Worm (Caenorhabditis elegans) whole organism, early embryonic: ENCODE measurements around the gene grl-8.

Experiments
- B0310.2 ChIP-seq: sonication (generic microtip); optimal IDR thresholded peaks from 2 replicates; lab custom pipeline; 2016; ENCODE audit warnings: mild to moderate bottlenecking, missing genetic modification characterization, missing compliant biosample characterization
- F13C5.2 ChIP-seq: sonication (generic microtip); optimal IDR thresholded peaks from 2 replicates; lab custom pipeline; 2017; ENCODE audit warnings: mild to moderate bottlenecking, missing genetic modification characterization, inconsistent platforms, missing compliant biosample characterization
- aly-1 ChIP-seq: sonication (generic microtip); optimal IDR thresholded peaks from 2 replicates; lab custom pipeline; 2016; ENCODE audit warnings: missing genetic modification characterization, missing compliant biosample characterization
- ama-1 ChIP-seq: fragments of 150-350 bp; optimal IDR thresholded peaks from 2 replicates; lab custom pipeline; 2014
- ceh-13 ChIP-seq: fragments of 200-800 bp; sonication (Bioruptor generic); optimal IDR thresholded peaks from 2 replicates; lab custom pipeline; 2018; ENCODE audit warnings: mild to moderate bottlenecking, missing genetic modification characterization, missing compliant biosample characterization
- ceh-36 ChIP-seq: sonication (generic microtip); optimal IDR thresholded peaks from 2 replicates; lab custom pipeline; 2016; ENCODE audit warnings: missing genetic modification characterization, inconsistent platforms, missing compliant biosample characterization
- ets-7 ChIP-seq: sonication (generic microtip); optimal IDR thresholded peaks from 2 replicates; lab custom pipeline; 2016; ENCODE audit warnings: missing genotype, missing genetic modification characterization, missing compliant biosample characterization
- flt-1 ChIP-seq: fragments of 200-800 bp; sonication (Bioruptor generic); IDR thresholded peaks from 2 replicates; pipeline ENCODE4 v1.3.6; 2022; ENCODE audit warnings: missing genetic modification characterization, missing compliant biosample characterization
- hmbx-1 ChIP-seq: sonication (generic microtip); optimal IDR thresholded peaks from 2 replicates; lab custom pipeline; 2016; ENCODE audit warnings: mild to moderate bottlenecking, missing genetic modification characterization, missing compliant biosample characterization
- hmg-4 ChIP-seq: fragments of 200-800 bp; sonication (Bioruptor generic); optimal IDR thresholded peaks from 2 replicates; lab custom pipeline; 2018; ENCODE audit warnings: mild to moderate bottlenecking, missing genetic modification characterization, missing compliant biosample characterization
- hnd-1 ChIP-seq: sonication (generic microtip); optimal IDR thresholded peaks from 2 replicates; lab custom pipeline; 2016; ENCODE audit warnings: missing genetic modification characterization, missing compliant biosample characterization
- pes-1 ChIP-seq: fragments of 200-800 bp; sonication (Bioruptor generic); IDR thresholded peaks from 2 replicates; pipeline ENCODE4 v1.3.6; 2022; ENCODE audit warnings: missing genetic modification reagents, missing genetic modification characterization, missing compliant biosample characterization
- scrt-1 ChIP-seq: fragments of 200-800 bp; sonication (Bioruptor generic); IDR thresholded peaks from 2 replicates; pipeline ENCODE4 v1.3.6; 2022; ENCODE audit warnings: missing genetic modification characterization, missing compliant biosample characterization
- sea-1 ChIP-seq: fragments of 200-800 bp; sonication (Bioruptor generic); conservative IDR thresholded peaks from 2 replicates; pipeline ENCODE4 v1.3.6; 2022; ENCODE audit warnings: missing genetic modification characterization, missing compliant biosample characterization
- tbx-11 ChIP-seq: fragments of 200-800 bp; sonication (Bioruptor generic); IDR thresholded peaks from 2 replicates; pipeline ENCODE4 v1.3.6; 2022; ENCODE audit warnings: missing genetic modification characterization, missing compliant biosample characterization
- tbx-37 ChIP-seq: fragments of 200-800 bp; sonication (Bioruptor generic); conservative IDR thresholded peaks from 2 replicates; pipeline ENCODE4 v1.3.6; 2022; ENCODE audit warnings: missing genetic modification reagents, missing genetic modification characterization, missing compliant biosample characterization
- tra-4 ChIP-seq: sonication (generic microtip); optimal IDR thresholded peaks from 2 replicates; lab custom pipeline; 2017; ENCODE audit warnings: missing genetic modification characterization, missing compliant biosample characterization

Gene grl-8

DNA sequence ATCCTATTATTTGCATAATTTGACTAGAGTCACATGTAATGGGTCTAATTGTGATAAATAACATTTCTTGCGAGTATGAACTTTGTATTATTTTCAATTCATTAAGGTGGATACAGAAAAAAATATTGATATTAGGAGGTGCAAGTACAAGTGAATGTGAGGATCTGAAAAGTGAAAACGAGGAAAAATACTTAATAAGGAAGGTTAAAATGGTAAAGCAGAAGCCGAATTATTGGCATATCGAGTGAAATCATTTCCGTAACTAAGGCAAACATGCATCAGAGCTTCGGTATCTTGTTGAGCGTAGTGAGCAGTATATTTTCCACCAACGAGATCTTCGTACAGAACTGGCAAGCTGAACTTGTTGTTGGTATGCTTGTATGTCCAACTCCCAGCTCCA lies 28.4 kb downstream of the grl-8 start:
- no peak for TF ChIP-seq F13C5.2 (tag; lab: Kevin White, UChicago)
- TF ChIP-seq aly-1 (tag; lab: Kevin White, UChicago), result no peak
- TF ChIP-seq B0310.2, result no peak
- TF ChIP-seq tbx-37 (GFP tag; lab: Robert Waterston, UW), result no peak
- no peak for TF ChIP-seq ets-7 (tag; lab: Kevin White, UChicago)
- TF ChIP-seq pes-1, result no peak
- no peak for TF ChIP-seq hnd-1
- TF ChIP-seq flt-1, result no peak
- TF ChIP-seq scrt-1 (GFP tag; lab: Robert Waterston, UW), result no peak
- TF ChIP-seq hmbx-1 (tag; lab: Kevin White, UChicago), result no peak
- TF ChIP-seq ceh-36 (tag; lab: Kevin White, UChicago), result no peak
- no peak for TF ChIP-seq tbx-11
- no peak for TF ChIP-seq sea-1 (GFP tag; lab: Robert Waterston, UW)
- no peak for TF ChIP-seq ceh-13
- no peak for TF ChIP-seq hmg-4 (GFP tag; lab: Kevin White, UChicago)
- TF ChIP-seq tra-4, result no peak
- no peak for TF ChIP-seq ama-1 (lab: Kevin White, UChicago)

DNA sequence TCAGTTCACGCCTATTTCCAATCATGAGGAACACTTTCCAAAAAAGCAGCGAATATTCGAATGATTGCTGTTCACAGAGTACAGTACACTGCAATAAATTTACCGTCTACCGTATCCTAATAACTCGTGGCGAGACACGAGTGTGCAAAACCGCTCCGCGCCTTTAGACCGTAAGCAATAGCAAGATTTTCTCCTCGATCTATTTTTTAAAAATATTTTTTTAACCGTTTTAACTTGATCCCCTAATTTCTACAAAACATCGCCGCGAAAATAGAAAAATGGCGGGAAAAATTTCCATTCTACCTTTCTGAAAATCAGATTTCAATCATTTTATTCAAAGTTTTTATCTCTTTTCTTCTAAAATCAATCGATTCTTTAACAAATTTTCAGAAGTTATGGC lies 30.2 kb downstream of the grl-8 start, which contains the start of gene era-1:
era-1 (plus strand) TSS at position 366 of the 400 bp plus-strand sequence.
- TF ChIP-seq ama-1 (lab: Kevin White, UChicago), result no peak
- no peak for TF ChIP-seq tbx-11

DNA sequence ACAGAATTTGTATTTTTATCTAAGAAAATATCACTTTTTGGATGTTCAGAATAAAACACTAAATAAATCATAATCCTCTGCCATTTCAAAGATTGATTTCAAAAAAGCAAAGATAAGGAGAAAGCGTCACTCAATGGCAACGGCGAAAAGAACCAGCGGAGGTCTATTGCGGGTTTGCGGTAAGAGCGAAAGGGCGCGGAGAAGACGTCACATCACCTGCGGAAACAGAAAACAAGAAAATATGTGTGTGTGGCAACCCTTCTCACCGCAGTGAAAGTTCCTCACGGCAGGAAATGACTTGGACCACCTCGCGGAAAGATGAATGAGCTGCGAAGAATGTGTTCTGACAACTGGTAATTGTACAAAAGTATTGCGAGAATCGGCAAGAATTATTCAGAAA lies 33.1 kb downstream of the grl-8 start:
- TF ChIP-seq scrt-1 (GFP tag; lab: Robert Waterston, UW) (no peak), tbx-37 (GFP tag; lab: Robert Waterston, UW) (no peak), tbx-11 (no peak)

DNA sequence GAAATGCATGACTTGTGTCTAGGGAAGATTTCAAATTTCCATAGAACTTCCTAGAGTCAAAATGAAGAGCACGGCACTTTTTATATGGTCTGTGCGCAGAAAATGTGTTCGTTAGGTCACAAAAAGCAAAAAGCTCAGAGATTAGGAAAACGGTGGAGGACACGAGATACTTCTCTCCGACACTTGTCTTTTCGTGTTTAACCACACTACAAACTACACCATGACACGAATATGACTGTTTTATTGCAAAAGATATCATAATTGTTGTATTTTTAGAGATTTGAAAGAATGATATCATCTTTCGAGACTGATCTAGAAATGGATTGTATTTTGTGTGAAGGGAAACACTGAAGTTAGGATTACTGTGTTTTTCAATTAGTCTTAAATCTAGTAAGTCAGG lies 33.9 kb downstream of the grl-8 start:
- no peak for TF ChIP-seq tbx-37 (GFP tag; lab: Robert Waterston, UW)
- no peak for TF ChIP-seq hmbx-1 (tag; lab: Kevin White, UChicago)
- TF ChIP-seq hmg-4 (GFP tag; lab: Kevin White, UChicago), result no peak
- TF ChIP-seq hnd-1, result no peak
- no peak for TF ChIP-seq ets-7 (tag; lab: Kevin White, UChicago)
- TF ChIP-seq aly-1 (tag; lab: Kevin White, UChicago), result no peak
- no peak for TF ChIP-seq pes-1

DNA sequence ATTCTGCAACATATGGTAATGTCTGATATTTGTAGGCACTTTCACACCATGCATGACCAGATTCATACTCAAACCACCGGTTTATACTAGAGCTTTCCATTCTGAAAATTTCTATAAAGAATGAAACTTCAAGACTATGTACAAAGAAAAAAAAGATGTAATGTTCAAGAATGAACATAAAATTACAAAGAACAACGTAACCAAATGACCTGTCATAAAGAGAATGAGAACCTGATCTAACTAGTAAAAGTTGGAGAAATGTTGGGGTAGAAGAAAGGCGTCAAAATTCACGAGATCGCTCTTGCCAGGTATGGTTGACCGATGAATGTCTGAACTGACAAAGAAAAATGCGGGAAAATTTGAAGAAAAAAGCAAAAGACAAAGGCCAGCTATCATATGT lies 35.3 kb downstream of the grl-8 start, which contains the start of gene W02F12.2:
W02F12.2 (minus strand) TSS at position 101 of the 400 bp plus-strand sequence.
- TF ChIP-seq scrt-1 (GFP tag; lab: Robert Waterston, UW), result no peak
- no peak for TF ChIP-seq flt-1
- no peak for TF ChIP-seq hmg-4 (GFP tag; lab: Kevin White, UChicago)
- no peak for TF ChIP-seq ama-1 (lab: Kevin White, UChicago)
- no peak for TF ChIP-seq aly-1 (tag; lab: Kevin White, UChicago)
- TF ChIP-seq F13C5.2 (tag; lab: Kevin White, UChicago), result no peak
- no peak for TF ChIP-seq sea-1 (GFP tag; lab: Robert Waterston, UW)
- no peak for TF ChIP-seq tra-4
- TF ChIP-seq B0310.2, result no peak
- no peak for TF ChIP-seq tbx-37 (GFP tag; lab: Robert Waterston, UW)
- no peak for TF ChIP-seq hnd-1
- no peak for TF ChIP-seq tbx-11

DNA sequence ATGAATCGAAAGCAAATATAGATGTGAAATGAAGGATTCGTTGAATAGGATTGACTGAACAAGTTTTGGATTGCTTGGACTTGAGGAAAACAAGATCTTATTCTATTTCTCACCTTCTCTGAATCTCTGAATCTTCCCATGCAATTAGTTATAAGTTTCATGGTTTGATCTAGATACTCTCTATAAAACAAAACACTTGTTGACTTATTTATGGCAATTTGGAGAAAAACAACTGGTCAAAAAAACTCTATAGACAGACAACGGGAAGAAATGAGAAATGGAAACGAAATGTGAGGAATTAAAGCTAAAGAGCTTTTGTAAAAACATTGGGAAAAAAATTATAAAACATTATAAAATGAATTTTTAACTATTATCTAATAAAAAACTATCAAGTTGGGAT lies 38.2 kb downstream of the grl-8 start, which contains the start of gene W02F12.8:
W02F12.8 (minus strand) TSS at position 101 of the 400 bp plus-strand sequence.
- TF ChIP-seq scrt-1 (GFP tag; lab: Robert Waterston, UW), result no peak
- no peak for TF ChIP-seq ceh-13
- no peak for TF ChIP-seq sea-1 (GFP tag; lab: Robert Waterston, UW)
- no peak for TF ChIP-seq hnd-1
- TF ChIP-seq ama-1 (lab: Kevin White, UChicago), result no peak
- no peak for TF ChIP-seq hmg-4 (GFP tag; lab: Kevin White, UChicago)
- no peak for TF ChIP-seq B0310.2
- TF ChIP-seq flt-1, result no peak
- TF ChIP-seq aly-1 (tag; lab: Kevin White, UChicago), result no peak
- TF ChIP-seq tbx-37 (GFP tag; lab: Robert Waterston, UW), result no peak
- no peak for TF ChIP-seq ceh-36 (tag; lab: Kevin White, UChicago)
- TF ChIP-seq pes-1, result no peak
- TF ChIP-seq tbx-11, result no peak
- no peak for TF ChIP-seq tra-4
- TF ChIP-seq hmbx-1 (tag; lab: Kevin White, UChicago), result no peak

DNA sequence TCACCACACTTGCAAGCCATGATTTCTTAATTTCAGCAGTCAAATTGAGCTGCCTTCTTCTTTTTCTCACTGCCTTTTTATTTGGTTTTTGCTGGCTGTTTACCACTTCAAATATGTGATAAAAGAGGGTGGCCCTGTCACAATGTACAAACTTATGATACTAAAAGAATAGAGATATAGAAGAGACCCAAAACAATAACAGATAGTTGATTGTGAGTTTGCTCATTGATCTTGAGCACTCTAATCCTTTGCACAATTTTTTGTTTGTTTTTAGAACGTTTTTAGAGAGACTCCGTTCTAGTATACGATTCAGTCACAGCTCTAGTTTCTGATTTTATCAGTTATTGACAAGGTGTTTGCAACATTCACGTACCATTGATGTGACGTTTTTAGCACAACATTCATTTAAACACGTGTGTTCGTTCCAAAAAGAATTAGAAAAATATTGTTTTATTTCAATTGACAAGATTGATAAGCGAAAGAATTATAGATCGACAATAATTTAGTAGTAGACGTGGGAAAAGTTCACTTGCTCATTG lies 41.0 kb downstream of the grl-8 start, which contains the start of gene mtl-1:
mtl-1 (minus strand) TSS at position 51 of the 539 bp plus-strand sequence.
- TF ChIP-seq aly-1 (tag; lab: Kevin White, UChicago) (no peak), tbx-11 (no peak), sea-1 (GFP tag; lab: Robert Waterston, UW) (no peak), tra-4 (no peak), tbx-37 (GFP tag; lab: Robert Waterston, UW) (no peak)

DNA sequence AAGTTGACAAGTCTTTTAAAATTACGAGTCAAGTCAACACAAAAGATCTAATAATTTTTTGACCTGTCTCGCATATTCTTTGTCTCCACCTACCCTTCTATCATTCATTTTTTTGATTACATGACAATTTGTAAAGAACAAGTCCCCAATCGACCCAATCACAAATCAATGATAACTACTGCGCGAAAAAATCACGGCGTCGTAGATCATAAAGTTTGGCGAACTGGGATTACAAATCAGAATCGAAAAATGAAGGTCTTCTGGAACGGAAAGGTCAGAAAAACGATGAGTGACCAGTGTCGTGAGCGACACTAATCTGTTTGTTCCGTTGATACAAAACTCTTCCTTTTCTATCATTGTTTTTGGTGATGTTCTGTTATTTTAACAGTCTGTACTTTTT lies 42.8 kb downstream of the grl-8 start:
- TF ChIP-seq pes-1, result no peak
- TF ChIP-seq aly-1 (tag; lab: Kevin White, UChicago), result no peak
- TF ChIP-seq scrt-1 (GFP tag; lab: Robert Waterston, UW), result no peak

DNA sequence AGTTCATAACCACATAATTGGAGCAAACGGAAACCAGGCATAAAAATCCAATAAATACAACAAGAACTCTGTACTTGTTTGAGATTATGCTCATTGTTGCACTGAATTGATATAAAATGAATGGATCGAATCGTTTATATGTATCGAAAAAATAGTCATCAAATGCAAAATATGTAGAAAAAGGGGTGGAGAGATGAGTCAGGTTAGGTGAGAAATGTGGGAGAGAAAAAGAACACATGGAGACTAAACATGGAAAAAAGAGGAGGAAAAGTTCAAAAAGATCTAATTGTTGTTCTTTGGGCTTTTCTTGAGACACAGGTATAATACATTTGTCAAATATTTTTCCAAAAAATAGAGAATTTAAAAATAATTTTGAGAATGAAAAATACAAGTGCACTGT lies 44.5 kb downstream of the grl-8 start, which contains the start of gene K11G9.5:
K11G9.5 (minus strand) TSS at position 101 of the 400 bp plus-strand sequence.
- TF ChIP-seq tbx-11 (no peak), sea-1 (GFP tag; lab: Robert Waterston, UW) (no peak), flt-1 (no peak), tbx-37 (GFP tag; lab: Robert Waterston, UW) (no peak), tra-4 (no peak), ama-1 (lab: Kevin White, UChicago) (no peak), ceh-36 (tag; lab: Kevin White, UChicago) (no peak), aly-1 (tag; lab: Kevin White, UChicago) (no peak), ceh-13 (no peak), hmbx-1 (tag; lab: Kevin White, UChicago) (no peak), hnd-1 (no peak), B0310.2 (no peak)
